Worm (Caenorhabditis elegans) whole organism, L4/young adult: ENCODE data around the gene T14G8.6.

Experiments
- W03F9.2 ChIP-seq: fragments of 150-350 bp; optimal IDR thresholded peaks from 2 replicates; lab custom pipeline; 2014; ENCODE audit warnings: missing biosample characterization, missing genetic modification characterization
- dao-5 ChIP-seq: sonication (generic microtip); optimal IDR thresholded peaks from 2 replicates; lab custom pipeline; 2016; ENCODE audit warnings: missing genotype, missing genetic modification characterization, moderate library complexity, missing compliant biosample characterization
- him-1 ChIP-seq: sonication (generic microtip); optimal IDR thresholded peaks from 2 replicates; lab custom pipeline; 2016; ENCODE audit warnings: missing genotype, missing genetic modification reagents, missing genetic modification characterization, missing compliant biosample characterization

- TF ChIP-seq him-1 (tag; lab: Kevin White, UChicago) (no peak), dao-5 (tag; lab: Kevin White, UChicago) (no peak), W03F9.2 (no peak)
Measured at ce11 chrX:12869412-12869811, 6.8 kb upstream of the T14G8.6 start.
